Worm (Caenorhabditis elegans) whole organism, L1 larva: ENCODE measurements around the gene K12B6.4.

ENCODE experiments used
- C04F5.9 ChIP-seq: sonication (generic microtip); optimal IDR thresholded peaks from 2 replicates; lab custom pipeline; 2016; ENCODE audit warnings: missing genetic modification characterization, missing compliant biosample characterization
- C16A3.4 ChIP-seq: fragments of 150-350 bp; optimal IDR thresholded peaks from 2 replicates; lab custom pipeline; 2014; ENCODE audit warnings: missing biosample characterization, missing genetic modification characterization
- C34B4.2 ChIP-seq: sonication (generic microtip); optimal IDR thresholded peaks from 2 replicates; lab custom pipeline; 2017; ENCODE audit warnings: mild to moderate bottlenecking, missing genetic modification characterization, missing compliant biosample characterization
- F16B12.6 ChIP-seq: fragments of 150-350 bp; optimal IDR thresholded peaks from 2 replicates; lab custom pipeline; 2014; ENCODE audit warnings: missing biosample characterization, missing genetic modification characterization
- Y116A8C.19 ChIP-seq: sonication (generic microtip); optimal IDR thresholded peaks from 2 replicates; lab custom pipeline; 2016; ENCODE audit warnings: missing compliant biosample characterization, missing genetic modification characterization, borderline replicate concordance
- aha-1 ChIP-seq: fragments of 150-350 bp; optimal IDR thresholded peaks from 2 replicates; lab custom pipeline; 2014; ENCODE audit warnings: missing biosample characterization, missing genetic modification characterization
- aly-2 ChIP-seq: fragments of 150-350 bp; optimal IDR thresholded peaks from 2 replicates; lab custom pipeline; 2014; ENCODE audit warnings: missing biosample characterization, missing genetic modification characterization
- blmp-1 ChIP-seq: fragments of 150-350 bp; optimal IDR thresholded peaks from 2 replicates; lab custom pipeline; 2014; ENCODE audit warnings: missing biosample characterization, missing genetic modification characterization
- ceh-63 ChIP-seq: fragments of 200-800 bp; sonication (Bioruptor generic); optimal IDR thresholded peaks from 2 replicates; lab custom pipeline; 2018; ENCODE audit warnings: mild to moderate bottlenecking, missing genetic modification characterization, missing compliant biosample characterization
- ceh-82 ChIP-seq, 3 experiments: fragments of 150-350 bp in 1 of 3; sonication (generic microtip) in 2 of 3; optimal IDR thresholded peaks; 2 replicates each; lab custom pipeline; 2014 to 2017; ENCODE audit warnings: missing biosample characterization in 3 of 3, missing genetic modification characterization in 3 of 3
- ceh-88 ChIP-seq: fragments of 200-800 bp; sonication (Bioruptor generic); IDR thresholded peaks from 2 replicates; pipeline ENCODE4 v1.3.6; 2022; ENCODE audit warnings: missing genetic modification characterization, missing compliant biosample characterization
- ces-1 ChIP-seq: fragments of 150-350 bp; optimal IDR thresholded peaks from 2 replicates; lab custom pipeline; 2014; ENCODE audit warnings: missing biosample characterization, missing genetic modification reagents, missing genetic modification characterization
- dsc-1 ChIP-seq: sonication (generic microtip); optimal IDR thresholded peaks from 2 replicates; lab custom pipeline; 2016; ENCODE audit warnings: mild to moderate bottlenecking, missing genetic modification characterization, missing compliant biosample characterization
- efl-1 ChIP-seq, 4 experiments: fragments of 150-350 bp; optimal IDR thresholded peaks in 3 of 4; peaks in 1 of 4; 1 replicate in 1 of 4; 2 replicates in 3 of 4; lab custom pipeline; 2014; ENCODE audit warnings: missing biosample characterization in 2 of 4, missing genetic modification characterization in 2 of 4, missing genetic modification reagents in 2 of 4
- efl-3 ChIP-seq: fragments of 200-800 bp; sonication (Bioruptor generic); optimal IDR thresholded peaks from 2 replicates; lab custom pipeline; 2018; ENCODE audit warnings: mild to moderate bottlenecking, missing genetic modification characterization, missing compliant biosample characterization
- elt-2 ChIP-seq: sonication (generic microtip); optimal IDR thresholded peaks from 2 replicates; lab custom pipeline; 2016; ENCODE audit warnings: missing genetic modification characterization, mild to moderate bottlenecking, inconsistent platforms, missing compliant biosample characterization, missing genetic modification reagents
- ets-5 ChIP-seq: fragments of 200-800 bp; sonication (Bioruptor generic); IDR thresholded peaks from 2 replicates; pipeline ENCODE4 v1.3.6; 2022; ENCODE audit warnings: missing genetic modification characterization, missing compliant biosample characterization
- fkh-4 ChIP-seq: sonication (generic microtip); optimal IDR thresholded peaks from 2 replicates; lab custom pipeline; 2016; ENCODE audit warnings: missing compliant biosample characterization, missing genetic modification characterization, borderline replicate concordance
- fkh-8 ChIP-seq: sonication (generic microtip); optimal IDR thresholded peaks from 2 replicates; lab custom pipeline; 2016; ENCODE audit warnings: mild to moderate bottlenecking, missing genetic modification characterization, missing compliant biosample characterization
- fos-1 ChIP-seq: fragments of 150-350 bp; optimal IDR thresholded peaks from 2 replicates; lab custom pipeline; 2014; ENCODE audit warnings: missing biosample characterization, missing genetic modification characterization
- grh-1 ChIP-seq: fragments of 200-800 bp; sonication (Bioruptor generic); IDR thresholded peaks from 2 replicates; pipeline ENCODE4 v1.3.6; 2022; ENCODE audit warnings: missing genetic modification reagents, missing genetic modification characterization, missing compliant biosample characterization
- hpl-2 ChIP-seq: fragments of 150-350 bp; optimal IDR thresholded peaks from 2 replicates; lab custom pipeline; 2014; ENCODE audit warnings: missing biosample characterization, missing genetic modification reagents, missing genetic modification characterization
- jun-1 ChIP-seq: fragments of 150-350 bp; optimal IDR thresholded peaks from 2 replicates; lab custom pipeline; 2014; ENCODE audit warnings: missing biosample characterization, missing genetic modification reagents, missing genetic modification characterization
- lin-13 ChIP-seq: fragments of 150-350 bp; optimal IDR thresholded peaks from 2 replicates; lab custom pipeline; 2014; ENCODE audit warnings: missing biosample characterization, missing genetic modification reagents, missing genetic modification characterization
- lin-14 ChIP-seq: fragments of 200-800 bp; sonication (Bioruptor generic); optimal IDR thresholded peaks from 2 replicates; lab custom pipeline; 2018; ENCODE audit warnings: mild to moderate bottlenecking, missing genetic modification characterization, moderate library complexity, missing compliant biosample characterization
- lin-35 ChIP-seq, 2 experiments: fragments of 150-350 bp; optimal IDR thresholded peaks; 2 replicates each; lab custom pipeline; 2014; ENCODE audit warnings: missing biosample characterization in 2 of 2, missing genetic modification characterization in 2 of 2, missing genetic modification reagents in 2 of 2
- lin-39 ChIP-seq: fragments of 150-350 bp; optimal IDR thresholded peaks from 2 replicates; lab custom pipeline; 2014; ENCODE audit warnings: missing biosample characterization, missing genetic modification reagents, missing genetic modification characterization
- lir-3 ChIP-seq: sonication (generic microtip); optimal IDR thresholded peaks from 2 replicates; lab custom pipeline; 2016; ENCODE audit warnings: mild to moderate bottlenecking, missing genetic modification characterization, moderate library complexity, missing compliant biosample characterization; ENCODE audit not compliant: poor library complexity
- mdl-1 ChIP-seq, 2 experiments: fragments of 150-350 bp; optimal IDR thresholded peaks; 2 replicates each; lab custom pipeline; 2014 to 2017; ENCODE audit warnings: missing biosample characterization in 2 of 2, missing genetic modification characterization in 2 of 2, inconsistent platforms in 1 of 2
- nhr-12 ChIP-seq: sonication (generic microtip); optimal IDR thresholded peaks from 2 replicates; lab custom pipeline; 2017; ENCODE audit warnings: missing biosample characterization, missing genetic modification characterization
- nhr-20 ChIP-seq: sonication (generic microtip); optimal IDR thresholded peaks from 2 replicates; lab custom pipeline; 2016; ENCODE audit warnings: mild to moderate bottlenecking, missing genetic modification characterization, missing compliant biosample characterization
- nhr-28 ChIP-seq: fragments of 150-350 bp; optimal IDR thresholded peaks from 2 replicates; lab custom pipeline; 2014; ENCODE audit warnings: missing biosample characterization, missing genetic modification characterization
- nhr-47 ChIP-seq: sonication (generic microtip); optimal IDR thresholded peaks from 2 replicates; lab custom pipeline; 2016; ENCODE audit warnings: mild to moderate bottlenecking, missing genetic modification characterization, moderate library complexity, missing compliant biosample characterization
- nhr-71 ChIP-seq: sonication (generic microtip); optimal IDR thresholded peaks from 2 replicates; lab custom pipeline; 2016; ENCODE audit warnings: mild to moderate bottlenecking, missing genetic modification characterization, moderate library complexity, missing compliant biosample characterization
- nhr-76 ChIP-seq: sonication (generic microtip); optimal IDR thresholded peaks from 2 replicates; lab custom pipeline; 2017; ENCODE audit warnings: missing biosample characterization, missing genetic modification characterization
- nhr-84 ChIP-seq: sonication (generic microtip); optimal IDR thresholded peaks from 2 replicates; lab custom pipeline; 2017; ENCODE audit warnings: missing biosample characterization, missing genetic modification characterization
- nhr-85 ChIP-seq: sonication (generic microtip); peaks from one replicate; lab custom pipeline; 2016; ENCODE audit warnings: missing genetic modification characterization, inconsistent platforms, missing compliant biosample characterization
- pag-3 ChIP-seq: sonication (generic microtip); optimal IDR thresholded peaks from 2 replicates; lab custom pipeline; 2017; ENCODE audit warnings: missing genetic modification characterization, mild to moderate bottlenecking, missing compliant biosample characterization, antibody characterized with exemption, borderline replicate concordance; ENCODE audit not compliant: insufficient read depth
- pax-3 ChIP-seq: fragments of 200-800 bp; sonication (Bioruptor generic); optimal IDR thresholded peaks from 2 replicates; lab custom pipeline; 2018; ENCODE audit warnings: mild to moderate bottlenecking, missing genetic modification characterization, moderate library complexity, missing compliant biosample characterization
- rnt-1 ChIP-seq: sonication (generic microtip); optimal IDR thresholded peaks from 2 replicates; lab custom pipeline; 2016; ENCODE audit warnings: mild to moderate bottlenecking, missing genetic modification characterization, moderate library complexity, missing compliant biosample characterization
- skn-1 ChIP-seq: fragments of 150-350 bp; optimal IDR thresholded peaks from 2 replicates; lab custom pipeline; 2014; ENCODE audit warnings: missing biosample characterization, missing genetic modification characterization
- snpc-4 ChIP-seq: fragments of 150-350 bp; optimal IDR thresholded peaks from 2 replicates; lab custom pipeline; 2014; ENCODE audit warnings: missing biosample characterization, missing genetic modification characterization
- snu-23 ChIP-seq: sonication (generic microtip); optimal IDR thresholded peaks from 2 replicates; lab custom pipeline; 2016; ENCODE audit warnings: missing genetic modification characterization, missing compliant biosample characterization
- sox-4 ChIP-seq: sonication (generic microtip); optimal IDR thresholded peaks from 2 replicates; lab custom pipeline; 2016; ENCODE audit warnings: missing genetic modification characterization, missing compliant biosample characterization
- sptf-1 ChIP-seq: fragments of 150-350 bp; optimal IDR thresholded peaks from 2 replicates; lab custom pipeline; 2014; ENCODE audit warnings: missing biosample characterization, missing genetic modification characterization
- sup-37 ChIP-seq: fragments of 200-800 bp; sonication (Bioruptor generic); optimal IDR thresholded peaks from 2 replicates; lab custom pipeline; 2018; ENCODE audit warnings: mild to moderate bottlenecking, missing genetic modification characterization, missing compliant biosample characterization
- swsn-7 ChIP-seq: sonication (generic microtip); optimal IDR thresholded peaks from 2 replicates; lab custom pipeline; 2016; ENCODE audit warnings: missing genetic modification characterization, missing compliant biosample characterization
- tlp-1 ChIP-seq: fragments of 150-350 bp; optimal IDR thresholded peaks from 2 replicates; lab custom pipeline; 2014; ENCODE audit warnings: missing biosample characterization, missing genetic modification characterization
- unc-30 ChIP-seq: sonication (generic microtip); optimal IDR thresholded peaks from 2 replicates; lab custom pipeline; 2017; ENCODE audit warnings: missing biosample characterization, missing genetic modification characterization
- xbp-1 ChIP-seq: sonication (generic microtip); optimal IDR thresholded peaks from 2 replicates; lab custom pipeline; 2016; ENCODE audit warnings: missing genetic modification characterization, missing compliant biosample characterization
- zag-1 ChIP-seq: fragments of 150-350 bp; optimal IDR thresholded peaks from 2 replicates; lab custom pipeline; 2014; ENCODE audit warnings: missing biosample characterization, missing genetic modification characterization
- zip-4 ChIP-seq: fragments of 200-800 bp; sonication (Bioruptor generic); optimal IDR thresholded peaks from 2 replicates; lab custom pipeline; 2018; ENCODE audit warnings: mild to moderate bottlenecking, missing genetic modification characterization, moderate library complexity, missing compliant biosample characterization
- ztf-11 ChIP-seq, 2 experiments: sonication (generic microtip); optimal IDR thresholded peaks; 2 replicates each; lab custom pipeline; 2016 to 2017; ENCODE audit warnings: missing genetic modification characterization in 2 of 2, missing biosample characterization in 1 of 2, missing compliant biosample characterization in 1 of 2
- ztf-4 ChIP-seq: fragments of 150-350 bp; optimal IDR thresholded peaks from 2 replicates; lab custom pipeline; 2014; ENCODE audit warnings: missing biosample characterization, missing genetic modification characterization

The K12B6.4 gene

ce11 chrV:6232886-6233285 is 48.2 kb downstream of the K12B6.4 start (continued):
- TF ChIP-seq aha-1 (tag; lab: Kevin White, UChicago) (no peak), lin-13 (GFP tag; lab: Kevin White, UChicago) (no peak), nhr-71 (tag; lab: Kevin White, UChicago) (peak; percentile 38), ces-1 (GFP tag; lab: Kevin White, UChicago) (no peak), hpl-2 (GFP tag; lab: Kevin White, UChicago) (no peak), C34B4.2 (tag; lab: Kevin White, UChicago) (no peak), nhr-28 (tag; lab: Kevin White, UChicago) (no peak), elt-2 (tag; lab: Kevin White, UChicago) (no peak), C04F5.9 (no peak), snpc-4 (tag; lab: Kevin White, UChicago) (no peak), snu-23 (peak; percentile 6), fos-1 (no peak), ceh-82 (tag; optimal IDR thresholded peaks at IDR 0.05; lab: Kevin White, UChicago) (no peak), ztf-11 (tag; optimal IDR thresholded peaks at IDR 0.05; lab: Kevin White, UChicago) (no peak), fkh-8 (tag; lab: Kevin White, UChicago) (no peak), xbp-1 (tag; lab: Kevin White, UChicago) (no peak), aly-2 (tag; lab: Kevin White, UChicago) (no peak), lin-14 (peak; percentile 63), rnt-1 (tag; lab: Kevin White, UChicago) (no peak), nhr-85 (tag; lab: Kevin White, UChicago) (peak; percentile 72), zag-1 (tag; lab: Kevin White, UChicago) (no peak), nhr-47 (no peak), grh-1 (GFP tag; lab: Robert Waterston, UW) (no peak), swsn-7 (tag; lab: Kevin White, UChicago) (no peak), sox-4 (tag; lab: Kevin White, UChicago) (no peak), ets-5 (GFP tag; lab: Robert Waterston, UW) (no peak), blmp-1 (tag; lab: Kevin White, UChicago) (peak; percentile 53), lin-39 (tag; lab: Kevin White, UChicago) (no peak), nhr-20 (tag; lab: Kevin White, UChicago) (no peak), sup-37 (no peak), efl-1 (optimal IDR thresholded peaks at IDR 0.05; lab: Kevin White, UChicago) (no peak), efl-1 (GFP tag; optimal IDR thresholded peaks at IDR 0.05 in 1 of 2; lab: Kevin White, UChicago) (peak in 1 of 2 experiments; percentile 82), unc-30 (no peak), mdl-1 (tag; optimal IDR thresholded peaks at IDR 0.05; lab: Kevin White, UChicago) (no peak), fkh-4 (no peak), nhr-76 (no peak), nhr-84 (no peak), C16A3.4 (tag; lab: Kevin White, UChicago) (no peak), tlp-1 (no peak), sptf-1 (tag; lab: Kevin White, UChicago) (no peak), F16B12.6 (tag; lab: Kevin White, UChicago) (no peak), zip-4 (no peak), pag-3 (tag; lab: Kevin White, UChicago) (no peak)

ce11 chrV:6231902-6232340 is 49.2 kb downstream of the K12B6.4 start:
- TF ChIP-seq efl-1 (optimal IDR thresholded peaks at IDR 0.05; lab: Kevin White, UChicago) (no peak), efl-1 (GFP tag; optimal IDR thresholded peaks at IDR 0.05 in 1 of 2; lab: Kevin White, UChicago) (no peak), efl-3 (GFP tag; lab: Kevin White, UChicago) (no peak), lir-3 (tag; lab: Kevin White, UChicago) (peak; percentile 11), skn-1 (tag; lab: Kevin White, UChicago) (peak; percentile 34), dsc-1 (tag; lab: Kevin White, UChicago) (no peak), grh-1 (GFP tag; lab: Robert Waterston, UW) (no peak), Y116A8C.19 (tag; lab: Kevin White, UChicago) (no peak), jun-1 (tag; lab: Kevin White, UChicago) (no peak), nhr-12 (tag; lab: Kevin White, UChicago) (no peak), hpl-2 (GFP tag; lab: Kevin White, UChicago) (no peak), lin-13 (GFP tag; lab: Kevin White, UChicago) (no peak), ztf-4 (tag; lab: Kevin White, UChicago) (no peak), ceh-63 (GFP tag; lab: Kevin White, UChicago) (no peak), ceh-88 (GFP tag; lab: Robert Waterston, UW) (no peak), lin-35 (GFP tag; optimal IDR thresholded peaks at IDR 0.05; lab: Kevin White, UChicago) (peak in 1 of 2 experiments; percentile 65), ces-1 (GFP tag; lab: Kevin White, UChicago) (no peak), pax-3 (tag; lab: Kevin White, UChicago) (no peak)
